Fruit fly (Drosophila melanogaster): ENCODE measurements around the gene tutl.

DNA sequence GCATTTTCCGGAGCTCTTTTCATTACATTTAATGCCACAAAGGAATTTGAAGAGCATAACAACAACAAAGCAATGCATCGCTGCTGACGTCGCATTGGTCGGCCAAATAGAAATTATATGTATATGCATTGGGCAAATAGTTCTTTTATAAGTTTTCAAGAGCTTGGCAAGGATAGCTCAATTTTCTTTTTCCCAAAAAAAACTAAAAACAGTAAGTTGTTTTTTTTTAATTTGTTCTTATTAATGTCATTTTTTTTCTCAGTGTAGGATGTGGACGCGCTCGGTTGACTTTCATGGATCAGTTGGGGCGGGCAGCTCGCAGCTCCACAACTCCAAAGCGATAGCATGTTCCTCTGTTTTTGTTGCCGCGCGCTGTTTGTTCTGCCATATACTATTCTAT lies 76.2 kb downstream of the tutl start:
- TF ChIP-seq CG10348 (GFP tag; IDR thresholded peaks at IDR 0.05) (no peak), CG13204 (GFP tag; optimal IDR thresholded peaks at IDR 0.05) (no peak), D1 (tag; optimal IDR thresholded peaks at IDR 0.05) (no peak), Pif1B (GFP tag; optimal IDR thresholded peaks at IDR 0.05) (no peak), Snoo (tag; optimal IDR thresholded peaks at IDR 0.05) (no peak), gl (tag; optimal IDR thresholded peaks at IDR 0.05) (no peak)

Measured in whole organism, pupa.